Fruit fly (Drosophila melanogaster): Measurements from ENCODE around the gene Sgs8.

Gene Sgs8

dm6 chr3L:11554338-11554737, 45.1 kb upstream of the Sgs8 start (continued):
- TF ChIP-seq Oaz (GFP tag; IDR thresholded peaks at IDR 0.05) (no peak), stc (GFP tag; IDR thresholded peaks at IDR 0.05) (peak; percentile 56; the same call in 1 of the 2 replicates), eyg (GFP tag; optimal IDR thresholded peaks at IDR 0.05) (no peak), ro (GFP tag; IDR thresholded peaks at IDR 0.05) (peak; percentile 67; the same call in 1 of the 2 replicates), ranshi (GFP tag; IDR thresholded peaks at IDR 0.05) (peak; percentile 79), Hr51 (GFP tag; optimal IDR thresholded peaks at IDR 0.05) (peak; percentile 62 to 67), dysf (GFP tag; IDR thresholded peaks at IDR 0.05) (peak; percentile 73), CG6683 (GFP tag; optimal IDR thresholded peaks at IDR 0.05) (peak; percentile 32), cad (GFP tag; optimal IDR thresholded peaks at IDR 0.05) (no peak), CG33213 (GFP tag; optimal IDR thresholded peaks at IDR 0.05) (peak; percentile 64), Fer2 (tag; optimal IDR thresholded peaks at IDR 0.05) (no peak), CG9797 (GFP tag; optimal IDR thresholded peaks at IDR 0.05) (peak; percentile 12), CG14710 (tag; optimal IDR thresholded peaks at IDR 0.05) (peak; percentile 96), mld (GFP tag; IDR thresholded peaks at IDR 0.05; ENCODE audit: partially characterized antibody) (no peak), CG9932 (GFP tag; IDR thresholded peaks at IDR 0.05) (peak; percentile 20; the same call in 1 of the 2 replicates), CG6272 (GFP tag; IDR thresholded peaks at IDR 0.05) (peak; percentile 49), CG15696 (tag; optimal IDR thresholded peaks at IDR 0.05) (peak; percentile 96), crol (GFP tag; IDR thresholded peaks at IDR 0.05) (no peak), pho (GFP tag; optimal IDR thresholded peaks at IDR 0.05) (no peak), CG6813 (GFP tag; optimal IDR thresholded peaks at IDR 0.05) (peak; percentile 84), wdn (GFP tag; IDR thresholded peaks at IDR 0.05) (no peak), CG3281 (GFP tag; optimal IDR thresholded peaks at IDR 0.05) (peak; percentile 50), NC2β (GFP tag; optimal IDR thresholded peaks at IDR 0.05) (peak; percentile 88), gfzf (GFP tag; optimal IDR thresholded peaks at IDR 0.05) (no peak), dm (GFP tag; optimal IDR thresholded peaks at IDR 0.05) (peak; percentile 70), Asciz (GFP tag; optimal IDR thresholded peaks at IDR 0.05) (peak; percentile 86), CG11456 (GFP tag; IDR thresholded peaks at IDR 0.05) (peak; percentile 63; the same call in 1 of the 3 replicates), Deaf1 (tag; optimal IDR thresholded peaks at IDR 0.05) (peak; percentile 53), MTF-1 (GFP tag; optimal IDR thresholded peaks at IDR 0.05; ENCODE audit: borderline replicate concordance) (peak; percentile 83), CG12942 (GFP tag; optimal IDR thresholded peaks at IDR 0.05) (peak; percentile 66), Ptx1 (GFP tag; IDR thresholded peaks at IDR 0.05) (peak; percentile 74), E2f1 (GFP tag; IDR thresholded peaks at IDR 0.05) (peak; percentile 76), Side (GFP tag; optimal IDR thresholded peaks at IDR 0.05) (peak; percentile 76), ci (GFP tag; IDR thresholded peaks at IDR 0.05) (peak; percentile 89), kay (GFP tag; optimal IDR thresholded peaks at IDR 0.05) (peak; percentile 48), CG13424 (tag; optimal IDR thresholded peaks at IDR 0.05) (peak; percentile 83), zfh2 (GFP tag; optimal IDR thresholded peaks at IDR 0.05) (no peak), mam (GFP tag; optimal IDR thresholded peaks at IDR 0.05) (peak; percentile 20), Oli (tag; optimal IDR thresholded peaks at IDR 0.05) (peak; percentile 84), B-H2 (GFP tag; optimal IDR thresholded peaks at IDR 0.05) (no peak), zen (tag; optimal IDR thresholded peaks at IDR 0.05) (peak; percentile 95), CG14667 (GFP tag; IDR thresholded peaks at IDR 0.05) (peak; percentile 60), sd (tag; optimal IDR thresholded peaks at IDR 0.05) (no peak), chm (GFP tag; IDR thresholded peaks at IDR 0.05) (peak; percentile 82; the same call in 1 of the 2 replicates), Atf6 (GFP tag; IDR thresholded peaks at IDR 0.05) (peak; percentile 45; the same call in 1 of the 2 replicates), CG4730 (GFP tag; IDR thresholded peaks at IDR 0.05) (peak; percentile 61), CG18764 (GFP tag; optimal IDR thresholded peaks at IDR 0.05) (peak; percentile 80), CG2116 (GFP tag; optimal IDR thresholded peaks at IDR 0.05) (peak; percentile 55), CG18011 (GFP tag; optimal IDR thresholded peaks at IDR 0.05) (no peak), CG4820 (GFP tag; optimal IDR thresholded peaks at IDR 0.05) (peak; percentile 89), twi (tag; optimal IDR thresholded peaks at IDR 0.05) (peak; percentile 80)
